Worm (Caenorhabditis elegans): ENCODE data around the gene cdk-4.

DNA sequence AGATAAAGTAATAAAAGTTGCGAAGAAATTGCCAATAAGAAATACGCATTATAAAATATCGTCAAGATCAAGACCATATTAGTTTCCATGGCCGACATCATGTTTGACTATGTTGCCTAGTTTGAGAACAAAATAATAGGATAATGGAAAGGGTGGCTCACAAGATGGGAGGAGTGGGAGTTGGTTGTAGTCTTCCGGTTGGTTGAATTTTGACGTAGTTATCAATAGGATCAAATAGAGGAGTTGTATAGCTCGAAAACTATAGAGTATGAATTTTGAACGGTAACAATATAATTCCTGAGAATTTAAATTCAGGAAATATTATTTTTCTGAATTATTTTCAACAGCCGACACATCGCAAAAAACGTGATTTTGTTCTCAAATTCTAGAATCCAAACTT, 37.0 kb downstream of the cdk-4 start, which contains the start of gene srd-50:
- TF ChIP-seq elt-2 (tag; optimal IDR thresholded peaks at IDR 0.05) (no peak), npax-4 (tag; optimal IDR thresholded peaks at IDR 0.05) (no peak), ama-1 (optimal IDR thresholded peaks at IDR 0.05) (no peak), pqm-1 (tag; optimal IDR thresholded peaks at IDR 0.05) (no peak), C08G9.2 (tag; optimal IDR thresholded peaks at IDR 0.05) (no peak), pha-4 (tag; optimal IDR thresholded peaks at IDR 0.05) (no peak)

Data from whole organism, late embryonic.